Fruit fly (Drosophila melanogaster) Kc167 (cell line): ENCODE data around the gene sra.

Experiments used
- Myc ChIP-seq: fragments of >200 bp; optimal IDR thresholded peaks from 2 replicates; lab custom pipeline; 2017; ENCODE audit warnings: missing external identifiers
- Sin3A ChIP-seq: fragments of >200 bp; optimal IDR thresholded peaks from 2 replicates; lab custom pipeline; 2018; ENCODE audit warnings: missing external identifiers
- h ChIP-seq: fragments of >200 bp; optimal IDR thresholded peaks from 3 replicates; lab custom pipeline; 2018; ENCODE audit warnings: missing external identifiers
- psq ChIP-seq: fragments of >200 bp; optimal IDR thresholded peaks from 2 replicates; lab custom pipeline; 2017; ENCODE audit warnings: missing external identifiers
- ttk ChIP-seq: sonication (Bioruptor generic); optimal IDR thresholded peaks from 2 replicates; lab custom pipeline; 2017; ENCODE audit warnings: missing external identifiers

DNA sequence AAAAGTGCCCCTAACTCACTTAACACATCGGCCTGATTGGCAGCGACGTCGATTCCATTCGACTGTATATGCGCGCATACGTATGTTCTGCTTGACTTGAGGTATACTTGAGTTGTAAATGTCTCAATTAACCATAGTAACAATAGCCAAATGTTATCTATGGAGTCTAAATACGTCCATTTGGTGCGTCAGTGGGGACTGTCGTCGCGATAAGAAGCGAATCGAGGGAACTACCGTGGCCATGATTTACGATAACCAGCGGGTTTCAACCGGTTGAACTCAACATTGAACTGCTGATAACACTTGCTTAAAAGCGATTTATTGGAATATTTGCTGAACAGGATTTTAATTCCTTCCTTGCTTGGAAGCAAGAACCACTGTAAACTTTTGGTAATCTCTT lies 4.0 kb downstream of the sra start:
- TF ChIP-seq psq (lab: Kevin White, UChicago) (no peak), ttk (lab: Kevin White, UChicago) (no peak), Myc (lab: Kevin White, UChicago) (no peak), Sin3A (lab: Kevin White, UChicago) (no peak), h (no peak)
